Worm (Caenorhabditis elegans) whole organism, young adult: ENCODE results near the gene dph-1.

ENCODE experiments used
- attf-3 ChIP-seq: fragments of 200-800 bp; sonication (Bioruptor generic); conservative IDR thresholded peaks from 2 replicates; pipeline ENCODE4 v1.3.6; 2022; ENCODE audit warnings: missing genetic modification reagents, missing genetic modification characterization, missing compliant biosample characterization
- lsy-27 ChIP-seq: sonication (generic microtip); optimal IDR thresholded peaks from 2 replicates; lab custom pipeline; 2017; ENCODE audit warnings: missing genetic modification characterization, mild to moderate bottlenecking, missing compliant biosample characterization, antibody characterized with exemption, missing genotype, borderline replicate concordance; ENCODE audit not compliant: insufficient read depth
- mes-4 ChIP-seq: sonication (generic microtip); optimal IDR thresholded peaks from 2 replicates; lab custom pipeline; 2016; ENCODE audit warnings: missing genotype, missing genetic modification characterization, missing compliant biosample characterization
- nfya-1 ChIP-seq: sonication (generic microtip); optimal IDR thresholded peaks from 2 replicates; lab custom pipeline; 2017; ENCODE audit warnings: antibody characterized with exemption, missing compliant biosample characterization, missing genetic modification characterization, borderline replicate concordance; ENCODE audit not compliant: insufficient read depth
- rec-8 ChIP-seq, 2 experiments: sonication (generic microtip); optimal IDR thresholded peaks; 2 replicates each; lab custom pipeline; 2016; ENCODE audit warnings: mild to moderate bottlenecking in 2 of 2, missing genetic modification characterization in 2 of 2, missing genetic modification reagents in 2 of 2, missing genotype in 2 of 2, missing biosample characterization in 1 of 2, missing compliant biosample characterization in 1 of 2, moderate library complexity in 1 of 2
- ztf-3 ChIP-seq: fragments of 200-800 bp; sonication (Bioruptor generic); optimal IDR thresholded peaks from 2 replicates; lab custom pipeline; 2018; ENCODE audit warnings: mild to moderate bottlenecking, missing genetic modification characterization, missing compliant biosample characterization

ce11 chrIII:3738331-3738730 is 31.6 kb downstream of the dph-1 start:
- TF ChIP-seq mes-4 (no peak), attf-3 (GFP tag; lab: Robert Waterston, UW) (no peak), lsy-27 (tag; lab: Kevin White, UChicago) (no peak), rec-8 (tag; optimal IDR thresholded peaks at IDR 0.05; lab: Kevin White, UChicago) (no peak), nfya-1 (no peak), ztf-3 (GFP tag; lab: Kevin White, UChicago) (no peak)
